Worm (Caenorhabditis elegans): ENCODE data around the gene ZK637.14.

Gene ZK637.14

ce11 chrIII:8886309-8886708 is 2.6 kb downstream of the ZK637.14 start:
- no peak for TF ChIP-seq alr-1 (tag; optimal IDR thresholded peaks at IDR 0.05)
- TF ChIP-seq elt-3 (tag; optimal IDR thresholded peaks at IDR 0.05), result no peak
- TF ChIP-seq snpc-4 (tag; optimal IDR thresholded peaks at IDR 0.05), result no peak
- TF ChIP-seq crh-2 (tag; optimal IDR thresholded peaks at IDR 0.05), result peak; percentile 34
- no peak for TF ChIP-seq gmeb-1 (tag; optimal IDR thresholded peaks at IDR 0.05)
- TF ChIP-seq peb-1 (tag; optimal IDR thresholded peaks at IDR 0.05), result no peak
- no peak for TF ChIP-seq nhr-6 (tag; optimal IDR thresholded peaks at IDR 0.05)
- peak; percentile 27 for TF ChIP-seq zag-1 (tag; optimal IDR thresholded peaks at IDR 0.05)
- TF ChIP-seq mbf-1 (tag; optimal IDR thresholded peaks at IDR 0.05), result no peak
- TF ChIP-seq elt-1 (tag; optimal IDR thresholded peaks at IDR 0.05), result no peak
- no peak for TF ChIP-seq lin-39 (tag; optimal IDR thresholded peaks at IDR 0.05)
- peak; percentile 35 for TF ChIP-seq egl-27 (tag; optimal IDR thresholded peaks at IDR 0.05)
- peak in 1 of 2 experiments; percentile 57 for TF ChIP-seq lsy-2 (tag; optimal IDR thresholded peaks at IDR 0.05)
- TF ChIP-seq ceh-82 (tag; optimal IDR thresholded peaks at IDR 0.05), result no peak
- TF ChIP-seq ZK546.5 (tag; optimal IDR thresholded peaks at IDR 0.05), result no peak
- TF ChIP-seq unc-62 (GFP tag; optimal IDR thresholded peaks at IDR 0.05), result no peak
- TF ChIP-seq mdl-1 (tag; optimal IDR thresholded peaks at IDR 0.05), result no peak
- peak; percentile 43 for TF ChIP-seq nhr-129 (tag; optimal IDR thresholded peaks at IDR 0.05)
- TF ChIP-seq unc-55 (GFP tag; optimal IDR thresholded peaks at IDR 0.05), result peak; percentile 64
- no peak for TF ChIP-seq ztf-4 (tag; optimal IDR thresholded peaks at IDR 0.05)
- TF ChIP-seq C34F6.9 (tag; optimal IDR thresholded peaks at IDR 0.05), result peak; percentile 59
- TF ChIP-seq sma-9 (GFP tag; optimal IDR thresholded peaks at IDR 0.05), result no peak
- TF ChIP-seq sma-9 (tag; optimal IDR thresholded peaks at IDR 0.05), result no peak
- TF ChIP-seq nhr-237 (tag; optimal IDR thresholded peaks at IDR 0.05), result no peak
- TF ChIP-seq lin-11 (tag; optimal IDR thresholded peaks at IDR 0.05), result no peak
- TF ChIP-seq aly-2 (tag; optimal IDR thresholded peaks at IDR 0.05), result no peak
- TF ChIP-seq ztf-1 (GFP tag; conservative IDR thresholded peaks at IDR 0.05), result no peak
- no peak for TF ChIP-seq lin-13 (GFP tag; optimal IDR thresholded peaks at IDR 0.05)
- no peak for TF ChIP-seq nhr-23 (tag; optimal IDR thresholded peaks at IDR 0.05)
- no peak for TF ChIP-seq ceh-16 (tag; optimal IDR thresholded peaks at IDR 0.05)
- TF ChIP-seq sem-4 (tag; optimal IDR thresholded peaks at IDR 0.05), result no peak
- no peak for TF ChIP-seq nhr-77 (tag; optimal IDR thresholded peaks at IDR 0.05)
- TF ChIP-seq F13H6.1 (tag; optimal IDR thresholded peaks at IDR 0.05), result peak; percentile 22
- no peak for TF ChIP-seq blmp-1 (tag; optimal IDR thresholded peaks at IDR 0.05; ENCODE audit: insufficient read depth)
- no peak for TF ChIP-seq nhr-21 (tag; optimal IDR thresholded peaks at IDR 0.05)
- TF ChIP-seq nhr-25 (tag; optimal IDR thresholded peaks at IDR 0.05), result no peak
- no peak for TF ChIP-seq nhr-11 (tag; optimal IDR thresholded peaks at IDR 0.05)
- no peak for TF ChIP-seq nhr-10 (tag; optimal IDR thresholded peaks at IDR 0.05)
- no peak for TF ChIP-seq mab-5 (tag; optimal IDR thresholded peaks at IDR 0.05)
- TF ChIP-seq nhr-12 (tag; optimal IDR thresholded peaks at IDR 0.05), result no peak
- no peak for TF ChIP-seq ztf-11 (tag; optimal IDR thresholded peaks at IDR 0.05)
- TF ChIP-seq ama-1 (optimal IDR thresholded peaks at IDR 0.05), result no peak
- TF ChIP-seq Y55F3AM.14 (GFP tag; optimal IDR thresholded peaks at IDR 0.05), result no peak
- no peak for TF ChIP-seq R02D3.7 (tag; optimal IDR thresholded peaks at IDR 0.05)
- TF ChIP-seq sma-3 (GFP tag; optimal IDR thresholded peaks at IDR 0.05), result no peak
- TF ChIP-seq unc-39 (tag; optimal IDR thresholded peaks at IDR 0.05), result no peak
- no peak for TF ChIP-seq skn-1 (tag; optimal IDR thresholded peaks at IDR 0.05)
- TF ChIP-seq dmd-4 (tag; optimal IDR thresholded peaks at IDR 0.05), result no peak
- TF ChIP-seq fos-1 (tag; optimal IDR thresholded peaks at IDR 0.05), result no peak

- TF ChIP-seq egl-27 (tag; optimal IDR thresholded peaks at IDR 0.05) (no peak), nhr-12 (tag; optimal IDR thresholded peaks at IDR 0.05) (no peak), nhr-11 (tag; optimal IDR thresholded peaks at IDR 0.05) (no peak), unc-39 (tag; optimal IDR thresholded peaks at IDR 0.05) (no peak), nhr-6 (tag; optimal IDR thresholded peaks at IDR 0.05) (no peak), lin-39 (tag; optimal IDR thresholded peaks at IDR 0.05) (no peak), mdl-1 (tag; optimal IDR thresholded peaks at IDR 0.05) (no peak), skn-1 (tag; optimal IDR thresholded peaks at IDR 0.05) (no peak), lin-13 (GFP tag; optimal IDR thresholded peaks at IDR 0.05) (no peak), nhr-77 (tag; optimal IDR thresholded peaks at IDR 0.05) (no peak), sma-3 (GFP tag; optimal IDR thresholded peaks at IDR 0.05) (no peak), R02D3.7 (tag; optimal IDR thresholded peaks at IDR 0.05) (no peak), nhr-129 (tag; optimal IDR thresholded peaks at IDR 0.05) (no peak), peb-1 (tag; optimal IDR thresholded peaks at IDR 0.05) (no peak)
Measured at ce11 chrIII:8885150-8885549, 3.8 kb downstream of the ZK637.14 start, which contains the start of gene svop-1. svop-1 (minus strand) TSS chrIII:8885488.

All from whole organism, L2 larva.